Worm (Caenorhabditis elegans): ENCODE measurements around the gene T05G5.1.

ce11 chrIII:9767095-9767494 lies 24.0 kb upstream of the T05G5.1 start:
- TF ChIP-seq D2030.7 (GFP tag; IDR thresholded peaks at IDR 0.05) (no peak), ama-1 (optimal IDR thresholded peaks at IDR 0.05) (no peak), ama-1 (GFP tag; optimal IDR thresholded peaks at IDR 0.05) (no peak), bed-2 (GFP tag; IDR thresholded peaks at IDR 0.05) (no peak), repo-1 (tag; optimal IDR thresholded peaks at IDR 0.05) (no peak), hrde-1 (tag; optimal IDR thresholded peaks at IDR 0.05; ENCODE audit: borderline replicate concordance) (no peak), ekl-4 (GFP tag; IDR thresholded peaks at IDR 0.05) (no peak), C06A6.2 (GFP tag; conservative IDR thresholded peaks at IDR 0.05) (no peak), nfya-1 (tag; optimal IDR thresholded peaks at IDR 0.05; ENCODE audit: borderline replicate concordance, insufficient read depth) (no peak), ztf-26 (tag; optimal IDR thresholded peaks at IDR 0.05) (no peak)

All from whole organism, young adult.